Worm (Caenorhabditis elegans) whole organism, midembryonic: ENCODE results near the gene Y41D4B.14.
"Not testable (repeated sequence)": the region's sequence is repeated elsewhere in the genome, so short reads cannot be mapped to it uniquely, and the experiment has no call there.

Experiments used
- T22C8.4 ChIP-seq: fragments of 200-800 bp; sonication (Bioruptor generic); IDR thresholded peaks from 2 replicates; pipeline ENCODE4 v1.3.6; 2022; ENCODE audit warnings: missing genetic modification characterization, missing compliant biosample characterization
- cog-1 ChIP-seq: sonication (generic microtip); optimal IDR thresholded peaks from 2 replicates; lab custom pipeline; 2016; ENCODE audit warnings: missing genetic modification characterization, missing compliant biosample characterization
- flt-1 ChIP-seq: fragments of 200-800 bp; sonication (Bioruptor generic); IDR thresholded peaks from 2 replicates; pipeline ENCODE4 v1.3.6; 2022; ENCODE audit warnings: missing genetic modification characterization, missing compliant biosample characterization
- klf-2 ChIP-seq: fragments of 200-800 bp; sonication (Bioruptor generic); conservative IDR thresholded peaks from 2 replicates; pipeline ENCODE4 v1.3.6; 2022; ENCODE audit warnings: missing genetic modification reagents, missing genetic modification characterization, missing compliant biosample characterization
- med-1 ChIP-seq: sonication (generic microtip); optimal IDR thresholded peaks from 2 replicates; lab custom pipeline; 2017; ENCODE audit warnings: missing genetic modification characterization, mild to moderate bottlenecking, missing compliant biosample characterization, antibody characterized with exemption, missing genetic modification reagents; ENCODE audit not compliant: insufficient read depth
- ref-1 ChIP-seq: fragments of 200-800 bp; sonication (Bioruptor generic); conservative IDR thresholded peaks from 2 replicates; pipeline ENCODE4 v1.3.6; 2022; ENCODE audit warnings: missing genetic modification reagents, missing genetic modification characterization, missing compliant biosample characterization
- tab-1 ChIP-seq: fragments of 200-800 bp; sonication (Bioruptor generic); IDR thresholded peaks from 2 replicates; pipeline ENCODE4 v1.3.6; 2022; ENCODE audit warnings: missing genetic modification characterization, missing compliant biosample characterization
- ztf-23 ChIP-seq: fragments of 200-800 bp; sonication (Bioruptor generic); IDR thresholded peaks from 2 replicates; pipeline ENCODE4 v1.3.6; 2022; ENCODE audit warnings: missing genetic modification reagents, missing genetic modification characterization, missing compliant biosample characterization
- ztf-29 ChIP-seq: fragments of 200-800 bp; sonication (Bioruptor generic); IDR thresholded peaks from 2 replicates; pipeline ENCODE4 v1.3.6; 2022; ENCODE audit warnings: missing genetic modification reagents, missing genetic modification characterization, missing compliant biosample characterization

The Y41D4B.14 gene

DNA sequence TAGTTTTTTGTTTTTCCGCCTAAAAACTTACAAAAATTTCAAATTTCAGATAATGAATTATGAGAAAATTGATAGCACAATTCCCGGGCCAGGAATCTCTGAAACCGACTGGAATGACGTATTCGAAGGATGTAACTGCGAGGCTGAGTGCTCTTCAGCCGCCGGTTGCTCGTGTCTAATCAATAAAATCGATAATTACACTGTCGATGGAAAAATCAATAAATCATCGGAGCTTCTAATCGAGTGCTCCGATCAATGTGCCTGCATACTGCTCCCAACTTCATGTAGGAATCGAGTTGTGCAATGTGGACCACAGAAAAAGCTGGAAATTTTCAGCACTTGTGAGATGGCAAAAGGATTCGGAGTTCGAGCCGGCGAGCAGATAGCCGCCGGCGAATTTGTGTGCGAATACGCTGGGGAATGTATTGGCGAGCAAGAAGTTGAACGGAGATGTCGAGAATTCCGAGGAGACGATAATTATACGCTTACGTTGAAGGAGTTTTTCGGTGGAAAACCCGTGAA lies 26.2 kb downstream of the Y41D4B.14 start:
- TF ChIP-seq ztf-29 (no peak), T22C8.4 (GFP tag; lab: Robert Waterston, UW) (peak; percentile 81)

DNA sequence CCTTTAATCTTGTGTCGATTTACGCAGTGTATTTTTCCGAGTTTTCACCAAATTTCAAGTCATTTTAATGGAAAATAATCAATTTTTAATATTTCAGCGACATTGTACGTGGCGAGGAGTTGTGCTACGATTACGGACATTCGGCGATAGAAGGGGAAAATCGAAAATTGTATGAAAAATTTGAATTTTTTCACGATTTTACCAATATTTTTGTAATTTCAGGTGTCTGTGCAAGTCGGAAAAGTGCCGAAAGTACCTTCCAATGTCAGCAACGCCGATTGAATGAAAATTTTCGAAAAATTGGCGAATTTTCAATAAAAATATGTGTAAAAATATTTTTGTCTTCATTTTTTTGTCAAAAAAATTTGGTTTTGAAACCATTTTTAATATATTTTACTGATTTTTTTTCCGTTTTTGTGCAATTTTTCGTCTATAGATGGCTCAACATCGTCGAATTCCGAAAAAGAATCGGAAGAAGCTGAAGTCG lies 28.5 kb downstream of the Y41D4B.14 start, which contains the start of gene Y41D4B.11:
Gene Y41D4B.11 (plus strand): TSS at position 437 of the 487 bp plus-strand sequence.
- TF ChIP-seq ztf-29 (no peak), cog-1 (tag; lab: Kevin White, UChicago) (no peak), T22C8.4 (GFP tag; lab: Robert Waterston, UW) (no peak), klf-2 (GFP tag; lab: Robert Waterston, UW) (no peak), ztf-23 (GFP tag; lab: Robert Waterston, UW) (no peak), flt-1 (no peak), ref-1 (GFP tag; lab: Robert Waterston, UW) (no peak), med-1 (GFP tag; lab: Kevin White, UChicago) (no peak), tab-1 (GFP tag; lab: Robert Waterston, UW) (no peak)

DNA sequence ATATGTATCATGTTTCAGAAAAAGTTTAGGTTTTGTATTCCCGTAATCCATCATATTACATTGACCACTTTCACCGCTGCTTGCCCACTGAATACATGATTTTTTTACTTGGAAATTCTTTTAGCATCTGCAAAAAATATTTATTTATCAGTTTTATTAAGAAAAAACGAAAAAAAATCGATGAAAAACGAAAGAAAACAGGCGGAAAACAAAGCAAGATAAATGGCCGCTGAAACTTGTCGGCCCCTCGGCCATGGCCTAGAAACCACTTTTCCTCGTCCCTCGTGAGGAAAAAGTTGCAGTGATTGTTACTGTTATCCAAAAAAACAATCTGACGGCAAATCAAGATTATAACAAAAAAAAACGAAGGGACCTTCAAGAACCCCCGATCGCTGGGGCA lies 33.1 kb downstream of the Y41D4B.14 start, which contains the start of gene dsl-3:
Gene dsl-3 (plus strand): TSS at position 301 of the 400 bp plus-strand sequence.
- TF ChIP-seq T22C8.4, ref-1, klf-2 (GFP tag; lab: Robert Waterston, UW): not testable (repeated sequence)

DNA sequence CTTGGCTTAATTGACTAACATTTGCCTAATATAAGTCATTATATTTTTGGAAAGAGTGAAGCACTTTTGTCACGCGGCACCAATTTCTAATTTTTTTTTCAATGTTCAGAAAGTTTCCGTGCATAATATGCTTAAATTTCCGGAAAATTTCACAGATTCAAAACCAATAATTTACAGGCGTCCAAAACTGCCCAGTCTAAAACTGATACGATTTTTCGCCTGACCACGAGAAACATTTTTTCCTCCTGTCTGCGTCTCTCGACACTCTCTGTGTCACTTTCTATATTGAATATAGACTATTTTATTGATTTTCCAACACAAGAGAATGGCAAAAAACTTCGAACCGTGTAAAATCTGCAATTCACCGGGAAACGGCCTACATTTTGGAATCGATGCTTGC lies 36.8 kb downstream of the Y41D4B.14 start, which contains the start of gene nhr-122:
Gene nhr-122 (plus strand): TSS at position 301 of the 400 bp plus-strand sequence.
- TF ChIP-seq flt-1: no peak
- TF ChIP-seq cog-1 (tag; lab: Kevin White, UChicago): no peak
- no peak for TF ChIP-seq ztf-23 (GFP tag; lab: Robert Waterston, UW)
- TF ChIP-seq tab-1 (GFP tag; lab: Robert Waterston, UW): no peak
- TF ChIP-seq ztf-29: no peak
- TF ChIP-seq klf-2 (GFP tag; lab: Robert Waterston, UW): no peak
- TF ChIP-seq med-1 (GFP tag; lab: Kevin White, UChicago): no peak
- no peak for TF ChIP-seq T22C8.4 (GFP tag; lab: Robert Waterston, UW)
- TF ChIP-seq ref-1 (GFP tag; lab: Robert Waterston, UW): no peak

DNA sequence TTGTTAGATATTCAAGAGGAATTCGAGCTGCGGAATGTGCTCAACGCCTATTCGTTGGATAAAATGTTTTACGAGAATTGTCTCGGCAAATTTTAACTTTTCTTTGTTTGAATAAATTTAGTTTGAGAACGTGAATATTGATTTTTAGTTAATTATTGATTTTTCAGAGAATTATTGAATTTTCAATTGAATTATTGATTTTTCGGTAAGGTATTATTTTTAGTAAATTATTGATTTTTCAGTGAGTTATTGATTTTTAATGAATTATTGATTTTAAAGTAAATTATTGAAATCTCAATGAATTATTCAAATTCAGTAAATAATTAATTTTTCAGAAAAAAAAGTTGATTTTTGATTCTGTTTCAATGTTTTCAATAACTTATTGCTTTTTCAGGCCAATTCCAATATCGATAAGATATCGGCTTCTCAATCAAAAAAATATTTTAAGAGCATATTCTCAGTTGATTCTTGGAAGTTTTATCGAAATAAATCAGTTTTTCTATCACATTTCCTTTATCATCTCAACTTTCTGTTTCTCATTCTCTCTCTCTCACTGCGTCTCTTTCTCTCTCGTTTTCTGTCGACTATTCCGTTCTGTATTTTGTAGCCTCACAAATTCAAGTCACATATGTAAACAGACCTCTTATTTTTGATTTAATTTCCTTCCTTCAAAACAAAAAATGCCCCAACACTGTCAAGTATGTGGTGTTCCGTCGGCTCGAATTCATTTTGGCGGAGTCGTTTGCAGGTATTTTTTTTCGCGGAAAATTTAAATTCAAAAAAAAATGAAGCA lies 42.9 kb downstream of the Y41D4B.14 start, which contains the start of gene nhr-92:
Gene nhr-92 (plus strand): TSS at position 576 of the 793 bp plus-strand sequence.
- TF ChIP-seq ztf-29 (no peak), T22C8.4 (GFP tag; lab: Robert Waterston, UW) (peak; percentile 81)

DNA sequence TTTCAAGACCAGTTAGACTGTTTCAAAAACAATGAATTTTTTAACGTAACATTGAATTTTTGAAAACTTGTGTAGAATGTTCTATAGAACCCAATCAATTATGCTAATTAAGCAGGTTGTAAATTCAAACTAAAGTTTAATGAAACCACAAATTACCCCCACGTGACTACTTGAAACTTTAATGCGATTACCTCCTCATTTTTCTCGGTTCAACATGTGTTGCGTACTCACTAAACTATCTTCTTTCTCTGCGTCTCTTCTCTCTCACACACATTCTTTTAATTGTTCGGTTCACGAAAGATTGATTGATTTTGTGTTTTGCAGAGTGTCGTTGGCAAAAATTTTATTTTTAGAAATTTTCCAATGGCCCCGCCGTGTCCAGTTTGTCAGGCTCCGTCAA lies 46.9 kb downstream of the Y41D4B.14 start, which contains the start of gene nhr-87:
Gene nhr-87 (plus strand): TSS at position 318 of the 400 bp plus-strand sequence.
- TF ChIP-seq T22C8.4 (GFP tag; lab: Robert Waterston, UW) (no peak), tab-1 (GFP tag; lab: Robert Waterston, UW) (no peak), flt-1 (no peak), med-1 (GFP tag; lab: Kevin White, UChicago) (no peak), cog-1 (tag; lab: Kevin White, UChicago) (no peak), klf-2 (GFP tag; lab: Robert Waterston, UW) (no peak), ref-1 (GFP tag; lab: Robert Waterston, UW) (no peak)

DNA sequence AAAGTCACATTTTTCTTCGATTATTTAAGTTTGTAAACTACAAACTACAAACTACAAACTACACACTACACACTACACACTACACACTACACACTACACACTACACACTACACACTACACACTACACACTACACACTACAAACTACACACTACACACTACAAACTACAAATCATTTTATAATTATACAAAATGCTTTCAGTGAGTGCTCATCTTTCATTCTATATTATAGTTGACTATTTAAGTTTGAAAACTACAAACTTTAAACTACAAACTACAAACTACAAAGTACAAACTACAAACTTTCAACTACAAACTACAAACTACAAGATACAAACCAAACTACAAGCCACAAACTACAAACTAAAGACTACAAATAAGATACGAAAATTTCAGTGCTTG lies 47.6 kb downstream of the Y41D4B.14 start:
- TF ChIP-seq T22C8.4 (GFP tag; lab: Robert Waterston, UW): no peak
- TF ChIP-seq tab-1 (GFP tag; lab: Robert Waterston, UW): no peak
- no peak for TF ChIP-seq klf-2 (GFP tag; lab: Robert Waterston, UW)
- TF ChIP-seq cog-1 (tag; lab: Kevin White, UChicago): no peak
- TF ChIP-seq ztf-23 (GFP tag; lab: Robert Waterston, UW): no peak
- no peak for TF ChIP-seq ztf-29
- TF ChIP-seq med-1 (GFP tag; lab: Kevin White, UChicago): no peak
- no peak for TF ChIP-seq flt-1
- TF ChIP-seq ref-1 (GFP tag; lab: Robert Waterston, UW): no peak

DNA sequence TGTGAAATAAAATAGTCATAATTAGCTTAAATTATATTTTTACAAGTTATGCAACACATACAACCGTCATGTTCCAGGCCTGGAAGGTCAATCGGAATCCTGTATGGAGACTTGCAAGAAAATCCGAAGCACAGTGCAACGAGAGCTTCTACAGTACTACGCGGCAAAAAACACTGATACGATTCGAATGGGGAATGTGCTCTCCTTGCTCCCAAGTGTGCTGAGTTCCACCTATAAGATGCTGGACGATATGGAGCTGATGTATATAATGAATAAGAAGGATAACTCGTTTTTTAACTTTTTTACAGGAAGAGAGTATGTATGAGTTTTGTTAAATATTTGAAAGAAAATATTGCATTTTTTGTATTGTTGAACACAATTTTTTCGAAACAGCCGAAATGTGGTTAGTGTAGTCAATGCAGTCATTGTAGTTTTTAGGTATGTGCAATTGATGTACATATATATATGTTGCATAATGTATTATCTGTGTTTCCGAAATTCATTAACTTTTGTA lies 49.6 kb downstream of the Y41D4B.14 start, which contains the start of gene nhr-146:
Gene nhr-146 (plus strand): TSS at position 464 of the 514 bp plus-strand sequence.
- TF ChIP-seq ztf-29 (no peak), T22C8.4 (GFP tag; lab: Robert Waterston, UW) (no peak), cog-1 (tag; lab: Kevin White, UChicago) (no peak), med-1 (GFP tag; lab: Kevin White, UChicago) (no peak), tab-1 (GFP tag; lab: Robert Waterston, UW) (no peak)

DNA sequence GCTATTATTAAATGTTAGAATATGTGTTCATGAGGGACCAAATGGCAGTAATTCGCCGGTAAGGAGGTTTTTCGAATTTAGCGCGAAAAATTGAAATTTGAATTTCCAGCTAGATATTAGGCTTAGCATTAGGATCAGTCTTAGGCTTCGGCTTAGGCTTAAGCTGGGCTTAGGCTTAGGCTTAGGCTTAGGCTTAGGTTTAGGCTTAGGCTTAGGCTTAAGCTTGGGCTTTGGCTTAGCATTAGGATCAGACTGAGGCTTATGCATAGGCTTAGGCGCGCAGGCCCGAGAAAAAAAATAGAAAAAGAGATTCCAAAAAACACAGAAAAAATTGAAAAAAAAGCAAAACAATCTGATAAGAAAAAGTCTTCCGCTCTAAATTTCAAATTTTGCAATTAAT lies 51.5 kb downstream of the Y41D4B.14 start:
- peak; percentile 63; the same call in 1 of the 2 replicates for TF ChIP-seq ztf-29
- TF ChIP-seq klf-2 (GFP tag; lab: Robert Waterston, UW): no peak
